Fruit fly (Drosophila melanogaster) whole organism, pupa: ENCODE data around the gene CG8661.

ENCODE experiments used
- CG10348 ChIP-seq: fragments of 200-800 bp; sonication (Bioruptor generic); IDR thresholded peaks from 2 replicates; pipeline ENCODE4 v1.3.6; 2022; ENCODE audit warnings: missing biosample characterization, missing genetic modification characterization
- CG12605 ChIP-seq: fragments of 200-800 bp; sonication (Bioruptor generic); IDR thresholded peaks from 2 replicates; pipeline ENCODE4 v1.3.6; 2022; ENCODE audit warnings: missing biosample characterization, missing genetic modification characterization
- CG13204 ChIP-seq: fragments of 200-800 bp; sonication (Bioruptor generic); optimal IDR thresholded peaks from 2 replicates; lab custom pipeline; 2018; ENCODE audit warnings: missing biosample characterization, mild to moderate bottlenecking, missing genetic modification characterization, moderate library complexity
- CG14655 ChIP-seq: fragments of 200-800 bp; sonication (Bioruptor generic); optimal IDR thresholded peaks from 3 replicates; lab custom pipeline; 2017; ENCODE audit warnings: mild to moderate bottlenecking, missing biosample characterization, missing genetic modification reagents, missing genetic modification characterization
- CG15710 ChIP-seq: fragments of 200-800 bp; sonication (Bioruptor generic); optimal IDR thresholded peaks from 2 replicates; lab custom pipeline; 2018; ENCODE audit warnings: missing biosample characterization, mild to moderate bottlenecking, missing genetic modification characterization, moderate library complexity
- CG17806 ChIP-seq: fragments of 200-800 bp; sonication (Bioruptor generic); optimal IDR thresholded peaks from 2 replicates; lab custom pipeline; 2018; ENCODE audit warnings: missing biosample characterization, mild to moderate bottlenecking, missing genetic modification characterization, moderate library complexity
- CG32121 ChIP-seq: fragments of 200-800 bp; sonication (Bioruptor generic); IDR thresholded peaks from 2 replicates; pipeline ENCODE4 v1.3.6; 2022; ENCODE audit warnings: missing biosample characterization, missing genetic modification characterization
- CG34367 ChIP-seq: fragments of 200-800 bp; sonication (Bioruptor generic); optimal IDR thresholded peaks from 2 replicates; lab custom pipeline; 2018; ENCODE audit warnings: missing biosample characterization, mild to moderate bottlenecking, missing genetic modification characterization
- CG4496 ChIP-seq: fragments of 200-800 bp; sonication (Bioruptor generic); IDR thresholded peaks from 3 replicates; pipeline ENCODE4 v1.3.6; 2022; ENCODE audit warnings: missing biosample characterization, missing genetic modification characterization
- CG8159 ChIP-seq: fragments of 200-800 bp; sonication (Bioruptor generic); optimal IDR thresholded peaks from 3 replicates; lab custom pipeline; 2018; ENCODE audit warnings: missing biosample characterization, mild to moderate bottlenecking, missing genetic modification characterization, moderate library complexity
- CG8301 ChIP-seq: fragments of 200-800 bp; sonication (Bioruptor generic); optimal IDR thresholded peaks from 2 replicates; lab custom pipeline; 2018; ENCODE audit warnings: missing biosample characterization, mild to moderate bottlenecking, missing genetic modification characterization
- CG9948 ChIP-seq: fragments of 200-800 bp; sonication (Bioruptor generic); optimal IDR thresholded peaks from 2 replicates; lab custom pipeline; 2018; ENCODE audit warnings: missing biosample characterization, mild to moderate bottlenecking, missing genetic modification characterization, moderate library complexity
- D1 ChIP-seq: fragments of 200-800 bp; sonication (Bioruptor generic); optimal IDR thresholded peaks from 2 replicates; lab custom pipeline; 2018; ENCODE audit warnings: missing biosample characterization, mild to moderate bottlenecking, missing genetic modification characterization, moderate library complexity
- EcR ChIP-seq: fragments of 200-800 bp; sonication (Bioruptor generic); optimal IDR thresholded peaks from 3 replicates; lab custom pipeline; 2019; ENCODE audit warnings: missing biosample characterization, missing genetic modification characterization, mild to moderate bottlenecking, moderate library complexity, missing genetic modification reagents
- Ets98B ChIP-seq: fragments of 200-800 bp; sonication (Bioruptor generic); IDR thresholded peaks from 2 replicates; pipeline ENCODE4 v1.3.6; 2022; ENCODE audit warnings: missing biosample characterization, missing genetic modification characterization
- Pif1A ChIP-seq: fragments of 200-800 bp; sonication (Bioruptor generic); optimal IDR thresholded peaks from 3 replicates; lab custom pipeline; 2016; ENCODE audit warnings: missing biosample characterization, missing genetic modification characterization
- Pif1B ChIP-seq: fragments of 200-800 bp; sonication (Bioruptor generic); optimal IDR thresholded peaks from 3 replicates; lab custom pipeline; 2016; ENCODE audit warnings: missing biosample characterization, missing genetic modification characterization
- Snoo ChIP-seq: fragments of 200-800 bp; sonication (Bioruptor generic); optimal IDR thresholded peaks from 3 replicates; lab custom pipeline; 2017; ENCODE audit warnings: missing biosample characterization, mild to moderate bottlenecking, missing genetic modification characterization, inconsistent platforms
- fd96Ca ChIP-seq: fragments of 200-800 bp; sonication (Bioruptor generic); IDR thresholded peaks from 3 replicates; pipeline ENCODE4 v1.3.6; 2022; ENCODE audit warnings: missing biosample characterization, missing genetic modification characterization
- gl ChIP-seq: fragments of 200-800 bp; sonication (Bioruptor generic); optimal IDR thresholded peaks from 2 replicates; lab custom pipeline; 2018; ENCODE audit warnings: missing biosample characterization, mild to moderate bottlenecking, missing genetic modification characterization
- rn ChIP-seq: fragments of 200-800 bp; sonication (Bioruptor generic); IDR thresholded peaks from 2 replicates; pipeline ENCODE4 v1.3.6; 2022; ENCODE audit warnings: missing biosample characterization, missing genetic modification characterization

Gene CG8661

DNA sequence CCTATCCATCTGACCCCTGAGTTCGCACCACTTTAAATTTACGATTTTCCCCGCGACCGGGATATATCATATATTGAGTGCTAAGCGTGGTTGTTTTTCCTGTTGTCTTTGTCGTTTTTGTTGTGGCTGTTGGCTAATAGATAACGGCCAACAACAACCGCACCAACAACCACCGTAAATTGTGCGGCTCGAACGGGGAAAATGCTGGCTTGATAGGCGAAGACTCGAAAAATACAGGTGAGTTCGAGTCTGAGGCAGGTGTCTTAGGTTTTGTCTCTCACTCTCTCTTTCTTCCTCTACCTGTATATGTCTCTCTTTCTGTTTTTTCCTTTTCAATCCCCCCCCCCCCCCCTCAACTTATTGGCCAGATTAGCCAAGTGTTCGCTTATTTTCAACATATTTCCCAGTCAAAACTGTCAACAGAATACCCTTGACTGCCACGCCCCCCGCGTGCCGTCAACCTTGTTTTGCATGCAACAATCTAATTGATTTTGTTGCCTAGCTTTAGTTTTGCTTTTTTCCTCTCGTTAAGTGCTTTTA, 32.5 kb upstream of the CG8661 start:
- TF ChIP-seq CG8301 (tag; lab: Kevin White, UChicago) (no peak), Ets98B (GFP tag; lab: Robert Waterston, UW) (no peak), fd96Ca (GFP tag; lab: Robert Waterston, UW) (no peak), D1 (tag; lab: Kevin White, UChicago) (no peak)

- TF ChIP-seq CG13204 (GFP tag; lab: Kevin White, UChicago) (no peak), fd96Ca (GFP tag; lab: Robert Waterston, UW) (no peak), rn (GFP tag; lab: Robert Waterston, UW) (no peak), Ets98B (GFP tag; lab: Robert Waterston, UW) (no peak), CG4496 (GFP tag; lab: Robert Waterston, UW) (no peak), gl (no peak), CG34367 (tag; lab: Kevin White, UChicago) (no peak), CG14655 (GFP tag; lab: Kevin White, UChicago) (no peak), Pif1A (GFP tag; lab: Kevin White, UChicago) (no peak), CG8301 (tag; lab: Kevin White, UChicago) (no peak), D1 (tag; lab: Kevin White, UChicago) (no peak), Snoo (tag; lab: Kevin White, UChicago) (no peak), CG15710 (tag; lab: Kevin White, UChicago) (no peak), EcR (GFP tag; lab: Kevin White, UChicago) (no peak), CG10348 (no peak), Pif1B (no peak), CG8159 (tag; lab: Kevin White, UChicago) (no peak), CG9948 (tag; lab: Kevin White, UChicago) (no peak), CG12605 (no peak)
- TF ChIP-seq, all 21 proteins: peak for 0
Measured at dm6 chrX:17315566-17315965, 31.3 kb upstream of the CG8661 start.

dm6 chrX:17314213-17314612, 29.9 kb upstream of the CG8661 start, which contains the start of gene B-H2:
Gene B-H2 (plus strand): TSS chrX:17314581.
- TF ChIP-seq Ets98B (GFP tag; lab: Robert Waterston, UW) (no peak), CG9948 (tag; lab: Kevin White, UChicago) (no peak), CG32121 (GFP tag; lab: Robert Waterston, UW) (no peak), gl (peak; percentile 3), CG8159 (tag; lab: Kevin White, UChicago) (no peak), CG13204 (GFP tag; lab: Kevin White, UChicago) (peak; percentile 5), rn (GFP tag; lab: Robert Waterston, UW) (no peak), CG10348 (no peak), CG15710 (tag; lab: Kevin White, UChicago) (no peak), fd96Ca (GFP tag; lab: Robert Waterston, UW) (peak; percentile 14; the same call in 1 of the 3 replicates), CG12605 (no peak; the same call in 1 of the 2 replicates), Pif1B (no peak), CG17806 (no peak), EcR (GFP tag; lab: Kevin White, UChicago) (no peak)

- TF ChIP-seq CG13204 (GFP tag; lab: Kevin White, UChicago) (no peak), Ets98B (GFP tag; lab: Robert Waterston, UW) (no peak), EcR (GFP tag; lab: Kevin White, UChicago) (no peak), Pif1A (GFP tag; lab: Kevin White, UChicago) (no peak), Snoo (tag; lab: Kevin White, UChicago) (no peak), CG10348 (no peak), fd96Ca (GFP tag; lab: Robert Waterston, UW) (no peak), D1 (tag; lab: Kevin White, UChicago) (no peak), CG34367 (tag; lab: Kevin White, UChicago) (no peak), Pif1B (no peak), CG9948 (tag; lab: Kevin White, UChicago) (no peak), CG8159 (tag; lab: Kevin White, UChicago) (no peak)
- TF ChIP-seq, all 21 proteins: peak for 0
Measured at dm6 chrX:17313346-17313745, 29.0 kb upstream of the CG8661 start.

dm6 chrX:17308211-17308610, 23.9 kb upstream of the CG8661 start:
- no peak for TF ChIP-seq Snoo (tag; lab: Kevin White, UChicago)

DNA sequence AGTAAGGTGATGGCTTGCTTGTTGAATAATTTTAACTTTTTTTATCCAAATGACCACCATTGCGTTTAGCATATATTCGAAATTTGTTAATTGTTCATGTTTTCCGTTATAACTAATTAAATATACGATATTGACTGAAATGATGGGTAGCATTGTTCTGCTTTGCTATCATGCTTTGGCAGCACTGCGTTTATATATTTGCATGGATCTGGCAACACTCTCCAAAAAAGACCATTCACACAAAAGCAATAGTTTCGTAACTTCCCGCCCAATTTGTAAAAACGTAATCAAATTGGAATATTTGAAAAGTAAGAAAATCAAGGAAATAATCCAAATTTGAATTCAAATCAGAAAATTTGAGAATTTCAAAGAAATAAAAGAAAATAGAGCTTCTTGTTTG, 21.2 kb upstream of the CG8661 start:
- no peak for TF ChIP-seq CG34367 (tag; lab: Kevin White, UChicago)
- TF ChIP-seq, all 21 proteins: peak for 0
